Worm (Caenorhabditis elegans): Measurements from ENCODE around the gene eif-3.K.

ce11 chrV:12933654-12934053 is 20.1 kb upstream of the eif-3.K start:
- no peak for TF ChIP-seq ztf-23 (GFP tag; IDR thresholded peaks at IDR 0.05)
- no peak for TF ChIP-seq flt-1 (GFP tag; IDR thresholded peaks at IDR 0.05)
- TF ChIP-seq med-1 (GFP tag; optimal IDR thresholded peaks at IDR 0.05; ENCODE audit: insufficient read depth) = no peak
- no peak for TF ChIP-seq T22C8.4 (GFP tag; IDR thresholded peaks at IDR 0.05)
- no peak for TF ChIP-seq ref-1 (GFP tag; conservative IDR thresholded peaks at IDR 0.05)
- no peak for TF ChIP-seq cog-1 (tag; optimal IDR thresholded peaks at IDR 0.05)
- TF ChIP-seq klf-2 (GFP tag; conservative IDR thresholded peaks at IDR 0.05) = no peak
- no peak for TF ChIP-seq ztf-29 (GFP tag; IDR thresholded peaks at IDR 0.05)

Measured in whole organism, midembryonic.